Worm (Caenorhabditis elegans) whole organism, mixed stage, embryonic: Measurements from ENCODE around the gene ZK353.10.

Experiments
- ces-1 ChIP-seq: fragments of 150-350 bp; optimal IDR thresholded peaks from 2 replicates; lab custom pipeline; 2014; ENCODE audit warnings: missing biosample characterization, missing genetic modification reagents, missing genetic modification characterization
- drap-1 ChIP-seq: fragments of 200-800 bp; sonication (Bioruptor generic); optimal IDR thresholded peaks from 3 replicates; lab custom pipeline; 2018; ENCODE audit warnings: mild to moderate bottlenecking, missing genetic modification characterization, missing compliant biosample characterization
- lin-32 ChIP-seq: fragments of 200-800 bp; sonication (Bioruptor generic); optimal IDR thresholded peaks from 2 replicates; lab custom pipeline; 2018; ENCODE audit warnings: mild to moderate bottlenecking, missing genetic modification characterization, missing compliant biosample characterization
- mab-5 ChIP-seq: fragments of 150-350 bp; optimal IDR thresholded peaks from 2 replicates; lab custom pipeline; 2014; ENCODE audit warnings: missing biosample characterization, missing genetic modification characterization
- mep-1 ChIP-seq: fragments of 150-350 bp; optimal IDR thresholded peaks from 2 replicates; lab custom pipeline; 2017; ENCODE audit warnings: missing biosample characterization, missing genetic modification reagents, missing genetic modification characterization, inconsistent platforms
- nhr-28 ChIP-seq: fragments of 150-350 bp; optimal IDR thresholded peaks from 2 replicates; lab custom pipeline; 2014; ENCODE audit warnings: missing biosample characterization, missing genetic modification characterization
- nhr-76 ChIP-seq: sonication (generic microtip); optimal IDR thresholded peaks from 2 replicates; lab custom pipeline; 2017; ENCODE audit warnings: missing biosample characterization, missing genetic modification characterization
- pha-4 ChIP-seq: fragments of 150-350 bp; optimal IDR thresholded peaks from 2 replicates; lab custom pipeline; 2018; ENCODE audit warnings: missing biosample characterization, missing genetic modification reagents, missing genetic modification characterization
- sptf-1 ChIP-seq: sonication (generic microtip); optimal IDR thresholded peaks from 2 replicates; lab custom pipeline; 2017; ENCODE audit warnings: mild to moderate bottlenecking, missing genetic modification characterization, moderate library complexity, missing compliant biosample characterization
- unc-62 ChIP-seq: fragments of 150-350 bp; optimal IDR thresholded peaks from 2 replicates; lab custom pipeline; 2014; ENCODE audit warnings: missing biosample characterization, missing genetic modification reagents, missing genetic modification characterization

- TF ChIP-seq lin-32 (no peak), nhr-76 (tag; lab: Kevin White, UChicago) (no peak), mep-1 (tag; lab: Kevin White, UChicago) (no peak), drap-1 (no peak), mab-5 (no peak), nhr-28 (tag; lab: Kevin White, UChicago) (no peak), unc-62 (GFP tag; lab: Kevin White, UChicago) (no peak), ces-1 (GFP tag; lab: Kevin White, UChicago) (no peak), pha-4 (no peak), sptf-1 (tag; lab: Kevin White, UChicago) (no peak)
Observed at ce11 chrIII:8429497-8429896, 35.3 kb upstream of the ZK353.10 start.
